Worm (Caenorhabditis elegans) whole organism, young adult: Measurements from ENCODE around the gene W07A12.4.
A peak's percentile ranks its signal among the peaks of the same experiment; 100 is the strongest.

Experiments
- B0019.2 ChIP-seq: fragments of 200-800 bp; sonication (Bioruptor generic); conservative IDR thresholded peaks from 2 replicates; pipeline ENCODE4 v1.3.6; 2022; ENCODE audit warnings: missing genetic modification reagents, missing genetic modification characterization, missing compliant biosample characterization
- B0336.3 ChIP-seq: fragments of 200-800 bp; sonication (Bioruptor generic); IDR thresholded peaks from 2 replicates; pipeline ENCODE4 v1.3.6; 2022; ENCODE audit warnings: missing genetic modification characterization, missing compliant biosample characterization
- C06A6.2 ChIP-seq: fragments of 200-800 bp; sonication (Bioruptor generic); conservative IDR thresholded peaks from 2 replicates; pipeline ENCODE4 v1.3.6; 2022; ENCODE audit warnings: missing genetic modification characterization, missing compliant biosample characterization
- F22D6.2 ChIP-seq: sonication (generic microtip); optimal IDR thresholded peaks from 2 replicates; lab custom pipeline; 2016; ENCODE audit warnings: mild to moderate bottlenecking, missing genetic modification characterization, missing compliant biosample characterization
- F33H1.4 ChIP-seq: fragments of 200-800 bp; sonication (Bioruptor generic); IDR thresholded peaks from 2 replicates; pipeline ENCODE4 v1.3.6; 2022; ENCODE audit warnings: missing genetic modification reagents, missing genetic modification characterization, missing compliant biosample characterization
- F57C9.4 ChIP-seq: sonication (generic microtip); optimal IDR thresholded peaks from 2 replicates; lab custom pipeline; 2017; ENCODE audit warnings: mild to moderate bottlenecking, missing genetic modification characterization, missing compliant biosample characterization
- K11D2.4 ChIP-seq: fragments of 200-800 bp; sonication (Bioruptor generic); IDR thresholded peaks from 2 replicates; pipeline ENCODE4 v1.3.6; 2022; ENCODE audit warnings: missing genetic modification reagents, missing genetic modification characterization, missing compliant biosample characterization
- K12H6.12 ChIP-seq: fragments of 200-800 bp; sonication (Bioruptor generic); optimal IDR thresholded peaks from 2 replicates; lab custom pipeline; 2018; ENCODE audit warnings: mild to moderate bottlenecking, missing genetic modification characterization, missing compliant biosample characterization
- attf-5 ChIP-seq: fragments of 200-800 bp; sonication (Bioruptor generic); optimal IDR thresholded peaks from 2 replicates; lab custom pipeline; 2018; ENCODE audit warnings: mild to moderate bottlenecking, missing genetic modification characterization, missing compliant biosample characterization
- cebp-1 ChIP-seq, 2 experiments: fragments of 200-800 bp in 1 of 2; sonication (Bioruptor generic) in 1 of 2; sonication (generic microtip) in 1 of 2; IDR thresholded peaks in 1 of 2; optimal IDR thresholded peaks in 1 of 2; 2 replicates each; pipeline versions ENCODE4 v1.3.6 to Lab custom; 2017 to 2022; ENCODE audit warnings: missing compliant biosample characterization in 2 of 2, missing genetic modification characterization in 2 of 2, mild to moderate bottlenecking in 1 of 2, missing genetic modification reagents in 1 of 2, moderate library complexity in 1 of 2
- ceh-100 ChIP-seq: fragments of 200-800 bp; sonication (Bioruptor generic); IDR thresholded peaks from 2 replicates; pipeline ENCODE4 v1.3.6; 2022; ENCODE audit warnings: missing genetic modification reagents, missing genetic modification characterization, missing compliant biosample characterization
- ceh-58 ChIP-seq: fragments of 200-800 bp; sonication (Bioruptor generic); IDR thresholded peaks from 2 replicates; pipeline ENCODE4 v1.3.6; 2022; ENCODE audit warnings: missing genetic modification characterization, missing compliant biosample characterization
- dox-1 ChIP-seq: fragments of 200-800 bp; sonication (Bioruptor generic); IDR thresholded peaks from 2 replicates; pipeline ENCODE4 v1.3.6; 2022; ENCODE audit warnings: missing genetic modification reagents, missing genetic modification characterization, missing compliant biosample characterization
- efl-1 ChIP-seq: fragments of 150-350 bp; optimal IDR thresholded peaks from 2 replicates; lab custom pipeline; 2014; ENCODE audit warnings: missing biosample characterization, missing genetic modification reagents, missing genetic modification characterization
- egrh-3 ChIP-seq: fragments of 200-800 bp; sonication (Bioruptor generic); IDR thresholded peaks from 2 replicates; pipeline ENCODE4 v1.3.6; 2022; ENCODE audit warnings: missing genetic modification reagents, missing genetic modification characterization, missing compliant biosample characterization
- hmg-20 ChIP-seq: fragments of 200-800 bp; sonication (Bioruptor generic); IDR thresholded peaks from 2 replicates; pipeline ENCODE4 v1.3.6; 2022; ENCODE audit warnings: missing genetic modification reagents, missing genetic modification characterization, missing compliant biosample characterization
- hsf-1 ChIP-seq: fragments of 200-800 bp; sonication (Bioruptor generic); IDR thresholded peaks from 2 replicates; pipeline ENCODE4 v1.3.6; 2022; ENCODE audit warnings: missing genetic modification reagents, missing genetic modification characterization, missing compliant biosample characterization
- let-526 ChIP-seq: fragments of 200-800 bp; sonication (Bioruptor generic); IDR thresholded peaks from 2 replicates; pipeline ENCODE4 v1.3.6; 2022; ENCODE audit warnings: missing genetic modification reagents, missing genetic modification characterization, missing compliant biosample characterization
- lin-40 ChIP-seq: sonication (generic microtip); optimal IDR thresholded peaks from 2 replicates; lab custom pipeline; 2016; ENCODE audit warnings: missing genetic modification characterization, mild to moderate bottlenecking, missing compliant biosample characterization, missing genotype, missing genetic modification reagents
- lsy-27 ChIP-seq: sonication (generic microtip); optimal IDR thresholded peaks from 2 replicates; lab custom pipeline; 2017; ENCODE audit warnings: missing genetic modification characterization, mild to moderate bottlenecking, missing compliant biosample characterization, antibody characterized with exemption, missing genotype, borderline replicate concordance; ENCODE audit not compliant: insufficient read depth
- madf-10 ChIP-seq: sonication (generic microtip); optimal IDR thresholded peaks from 2 replicates; lab custom pipeline; 2016; ENCODE audit warnings: mild to moderate bottlenecking, missing genetic modification characterization, missing compliant biosample characterization
- nfya-1 ChIP-seq: sonication (generic microtip); optimal IDR thresholded peaks from 2 replicates; lab custom pipeline; 2017; ENCODE audit warnings: antibody characterized with exemption, missing compliant biosample characterization, missing genetic modification characterization, borderline replicate concordance; ENCODE audit not compliant: insufficient read depth
- nfyb-1 ChIP-seq: fragments of 200-800 bp; sonication (Bioruptor generic); IDR thresholded peaks from 2 replicates; pipeline ENCODE4 v1.3.6; 2022; ENCODE audit warnings: missing genetic modification reagents, missing genetic modification characterization, missing compliant biosample characterization
- nhr-120 ChIP-seq: fragments of 200-800 bp; sonication (Bioruptor generic); IDR thresholded peaks from 2 replicates; pipeline ENCODE4 v1.3.6; 2022; ENCODE audit warnings: missing genetic modification characterization, missing compliant biosample characterization
- nhr-27 ChIP-seq: fragments of 200-800 bp; sonication (Bioruptor generic); optimal IDR thresholded peaks from 2 replicates; lab custom pipeline; 2018; ENCODE audit warnings: mild to moderate bottlenecking, missing genetic modification characterization, moderate library complexity, missing compliant biosample characterization
- nhr-80 ChIP-seq: sonication (generic microtip); optimal IDR thresholded peaks from 2 replicates; lab custom pipeline; 2016; ENCODE audit warnings: missing genetic modification characterization, missing compliant biosample characterization
- nhr-90 ChIP-seq: sonication (generic microtip); optimal IDR thresholded peaks from 2 replicates; lab custom pipeline; 2016; ENCODE audit warnings: missing genotype, mild to moderate bottlenecking, missing genetic modification characterization, missing compliant biosample characterization
- pbrm-1 ChIP-seq: fragments of 200-800 bp; sonication (Bioruptor generic); IDR thresholded peaks from 2 replicates; pipeline ENCODE4 v1.3.6; 2022; ENCODE audit warnings: missing genetic modification reagents, missing genetic modification characterization, missing compliant biosample characterization
- rcor-1 ChIP-seq: fragments of 200-800 bp; sonication (Bioruptor generic); IDR thresholded peaks from 2 replicates; pipeline ENCODE4 v1.3.6; 2022; ENCODE audit warnings: missing genetic modification reagents, missing genetic modification characterization, missing compliant biosample characterization
- rpc-1 ChIP-seq, 2 experiments: fragments of 150-350 bp in 1 of 2; sonication (generic microtip) in 1 of 2; optimal IDR thresholded peaks; 2 replicates each; lab custom pipeline; 2014 to 2018; ENCODE audit warnings: missing biosample characterization in 1 of 2, missing genetic modification characterization in 1 of 2, missing genetic modification reagents in 1 of 2, missing genotype in 1 of 2
- sea-2 ChIP-seq: fragments of 200-800 bp; sonication (Bioruptor generic); IDR thresholded peaks from 2 replicates; pipeline ENCODE4 v1.3.6; 2022; ENCODE audit warnings: missing genetic modification characterization, missing compliant biosample characterization
- snpc-1.3 ChIP-seq: sonication (generic microtip); optimal IDR thresholded peaks from 2 replicates; lab custom pipeline; 2017; ENCODE audit warnings: missing genetic modification characterization, mild to moderate bottlenecking, missing compliant biosample characterization, antibody characterized with exemption, moderate library complexity, missing genotype, missing genetic modification reagents; ENCODE audit not compliant: insufficient read depth
- snpc-3.4 ChIP-seq: sonication (generic microtip); optimal IDR thresholded peaks from 2 replicates; lab custom pipeline; 2017; ENCODE audit warnings: missing genetic modification characterization, mild to moderate bottlenecking, missing compliant biosample characterization, antibody characterized with exemption, moderate library complexity, missing genotype, missing genetic modification reagents
- snpc-4 ChIP-seq, 5 experiments: fragments of 150-350 bp in 1 of 5; sonication (generic microtip) in 4 of 5; optimal IDR thresholded peaks; 2 replicates each; lab custom pipeline; 2014 to 2018; ENCODE audit warnings: missing genetic modification characterization in 5 of 5, missing biosample characterization in 3 of 5, antibody characterized with exemption in 2 of 5, mild to moderate bottlenecking in 2 of 5, missing compliant biosample characterization in 2 of 5, missing genotype in 2 of 5, moderate library complexity in 2 of 5, missing genetic modification reagents in 1 of 5
- somi-1 ChIP-seq: fragments of 200-800 bp; sonication (Bioruptor generic); optimal IDR thresholded peaks from 2 replicates; lab custom pipeline; 2018; ENCODE audit warnings: mild to moderate bottlenecking, missing genetic modification characterization, missing compliant biosample characterization
- sptf-2 ChIP-seq: fragments of 200-800 bp; sonication (Bioruptor generic); optimal IDR thresholded peaks from 2 replicates; lab custom pipeline; 2018; ENCODE audit warnings: mild to moderate bottlenecking, missing genetic modification characterization, missing compliant biosample characterization
- tbp1 ChIP-seq: fragments of 200-800 bp; sonication (Bioruptor generic); optimal IDR thresholded peaks from 2 replicates; lab custom pipeline; 2018; ENCODE audit warnings: mild to moderate bottlenecking, missing genetic modification characterization, missing compliant biosample characterization
- unc-62 ChIP-seq: fragments of 150-350 bp; optimal IDR thresholded peaks from 2 replicates; lab custom pipeline; 2014; ENCODE audit warnings: missing biosample characterization, missing genetic modification reagents, missing genetic modification characterization
- xnd-1 ChIP-seq: sonication (generic microtip); optimal IDR thresholded peaks from 2 replicates; lab custom pipeline; 2016; ENCODE audit warnings: missing genotype, missing genetic modification reagents, missing genetic modification characterization, missing compliant biosample characterization
- zfh-2 ChIP-seq: fragments of 200-800 bp; sonication (Bioruptor generic); conservative IDR thresholded peaks from 2 replicates; pipeline ENCODE4 v1.3.6; 2022; ENCODE audit warnings: missing genetic modification reagents, missing genetic modification characterization, missing compliant biosample characterization
- ztf-26 ChIP-seq: sonication (generic microtip); optimal IDR thresholded peaks from 2 replicates; lab custom pipeline; 2017; ENCODE audit warnings: missing genetic modification characterization, missing compliant biosample characterization

Gene W07A12.4

DNA sequence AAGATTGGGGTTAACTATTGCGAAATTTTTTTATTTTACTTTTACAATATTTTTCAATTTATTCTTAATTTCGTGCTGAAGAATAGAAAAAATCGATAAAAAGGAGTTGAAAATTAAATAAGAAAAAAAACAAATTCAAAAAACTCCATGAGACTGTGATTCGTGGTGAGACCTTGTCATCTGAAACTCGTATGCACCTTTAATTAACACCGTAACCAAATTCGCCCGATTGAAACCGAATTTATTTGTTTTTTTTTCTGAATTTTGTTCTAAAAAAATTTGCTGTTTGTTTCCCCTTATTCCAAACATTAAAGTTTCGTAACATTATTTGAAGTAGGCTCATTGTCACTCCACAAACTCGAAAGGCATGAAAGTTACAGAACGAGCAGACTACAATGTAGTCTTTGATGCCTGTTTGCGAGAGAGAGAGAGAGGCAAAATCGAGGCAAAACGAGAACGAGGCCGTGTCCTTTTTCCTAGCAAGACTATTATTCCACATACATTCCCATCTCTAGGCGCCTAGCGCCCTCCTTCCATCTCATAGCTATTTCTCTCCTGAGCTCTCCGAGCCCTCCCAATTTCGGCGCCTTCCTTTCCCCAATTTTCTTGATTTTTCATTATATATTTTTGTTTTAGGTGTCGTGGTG, 37.0 kb upstream of the W07A12.4 start, which contains the start of gene T24H10.4 (continued):
- TF ChIP-seq zfh-2 (GFP tag; lab: Robert Waterston, UW) (0 out of 2 replicates have a peak, but pooled peaks have one; percentile 45), xnd-1 (tag; lab: Kevin White, UChicago) (peak; percentile 63), F33H1.4 (GFP tag; lab: Robert Waterston, UW) (peak; percentile 83), madf-10 (no peak)

DNA sequence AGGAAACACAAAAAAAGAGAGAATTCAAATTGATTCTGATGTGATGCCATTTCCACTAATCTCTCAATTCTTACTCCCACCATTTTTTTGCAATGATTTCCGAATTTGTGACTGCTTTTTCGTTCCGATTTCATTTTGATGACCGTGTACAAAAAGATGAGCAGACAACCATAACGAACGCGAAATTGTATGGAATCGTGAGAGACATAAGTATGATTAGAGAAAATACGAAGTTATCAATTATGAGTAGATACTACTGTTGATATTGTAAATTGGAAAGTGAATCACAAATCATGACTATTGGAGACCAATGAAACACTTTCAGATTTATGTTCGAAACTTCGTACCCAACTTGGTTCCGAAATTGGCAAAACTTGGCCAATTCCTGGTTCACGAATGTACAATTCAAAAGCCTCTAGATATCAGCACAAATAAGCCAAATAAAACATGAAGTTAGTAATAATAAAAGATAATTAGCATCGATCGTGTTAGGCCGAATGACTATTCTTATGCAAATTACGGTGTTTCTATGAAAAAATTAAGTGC, 34.5 kb upstream of the W07A12.4 start:
- TF ChIP-seq snpc-3.4 (tag; lab: Kevin White, UChicago) (no peak), nhr-80 (peak; percentile 62), cebp-1 (GFP tag; IDR thresholded peaks at IDR 0.05; lab: Robert Waterston, UW) (no peak), cebp-1 (tag; optimal IDR thresholded peaks at IDR 0.05; lab: Kevin White, UChicago) (peak; percentile 24)

DNA sequence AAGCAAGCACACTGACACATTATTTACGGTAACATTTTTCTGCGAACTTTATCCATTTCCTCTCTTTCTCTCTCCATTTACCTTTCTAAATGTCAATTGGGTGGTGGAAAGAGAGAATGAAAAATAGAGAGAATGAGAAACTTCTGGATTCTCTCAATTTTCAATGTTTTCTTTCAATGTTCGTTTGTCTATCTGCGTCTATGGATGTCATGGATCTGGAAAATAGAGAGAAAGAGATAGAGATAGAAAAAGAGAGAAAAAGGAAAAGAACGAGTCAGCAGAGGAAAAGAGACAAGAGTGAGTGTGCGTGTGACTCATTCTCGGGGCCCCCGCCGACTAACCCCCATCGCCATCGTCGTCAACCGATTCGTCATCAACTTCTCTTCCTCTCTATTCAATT, 33.2 kb upstream of the W07A12.4 start, which contains the start of gene jun-1:
TSS of gene jun-1 (plus strand) at position 307 of the 400 bp plus-strand sequence.
- TF ChIP-seq sea-2 (GFP tag; lab: Robert Waterston, UW) (no peak), somi-1 (peak; percentile 76), lin-40 (tag; lab: Kevin White, UChicago) (peak; percentile 89), egrh-3 (0 out of 2 replicates have a peak, but pooled peaks have one; percentile 20), nhr-90 (no peak), hsf-1 (GFP tag; lab: Robert Waterston, UW) (0 out of 2 replicates have a peak, but pooled peaks have one; percentile 20), zfh-2 (GFP tag; lab: Robert Waterston, UW) (peak; percentile 94), dox-1 (GFP tag; lab: Robert Waterston, UW) (peak; percentile 66), ceh-58 (GFP tag; lab: Robert Waterston, UW) (no peak), ztf-26 (tag; lab: Kevin White, UChicago) (peak; percentile 69), pbrm-1 (GFP tag; lab: Robert Waterston, UW) (peak; percentile 71), nhr-80 (peak; percentile 41), F57C9.4 (no peak), K12H6.12 (peak; percentile 72), let-526 (no peak), K11D2.4 (GFP tag; lab: Robert Waterston, UW) (peak; percentile 59), madf-10 (peak; percentile 41), nfyb-1 (GFP tag; lab: Robert Waterston, UW) (no peak), lsy-27 (no peak), attf-5 (peak; percentile 69), unc-62 (GFP tag; lab: Kevin White, UChicago) (peak; percentile 37), B0336.3 (GFP tag; lab: Robert Waterston, UW) (peak; percentile 24; the same call in 1 of the 2 replicates), snpc-4 (GFP tag; optimal IDR thresholded peaks at IDR 0.05; lab: Kevin White, UChicago) (no peak), snpc-4 (tag; optimal IDR thresholded peaks at IDR 0.05; lab: Kevin White, UChicago) (peak in 3 of 4 experiments; percentile 3 to 36 (median 26)), hmg-20 (GFP tag; lab: Robert Waterston, UW) (no peak), F22D6.2 (tag; lab: Kevin White, UChicago) (no peak), sptf-2 (GFP tag; lab: Kevin White, UChicago) (no peak), rcor-1 (GFP tag; lab: Robert Waterston, UW) (peak; percentile 49), efl-1 (GFP tag; lab: Kevin White, UChicago) (no peak), nhr-27 (tag; lab: Kevin White, UChicago) (no peak), C06A6.2 (GFP tag; lab: Robert Waterston, UW) (peak; percentile 54), nhr-120 (GFP tag; lab: Robert Waterston, UW) (no peak), nfya-1 (tag; lab: Kevin White, UChicago) (no peak), ceh-100 (GFP tag; lab: Robert Waterston, UW) (no peak), B0019.2 (no peak), tbp1 (GFP tag; lab: Kevin White, UChicago) (peak; percentile 21), rpc-1 (optimal IDR thresholded peaks at IDR 0.05; lab: Kevin White, UChicago) (peak; percentile 17), rpc-1 (tag; optimal IDR thresholded peaks at IDR 0.05; lab: Kevin White, UChicago) (no peak), snpc-1.3 (no peak)
